Worm (Caenorhabditis elegans) whole organism, late embryonic: ENCODE data around the gene F11G11.14.

ENCODE experiments used
- C38D4.7 ChIP-seq: fragments of 200-800 bp; sonication (Bioruptor generic); optimal IDR thresholded peaks from 2 replicates; lab custom pipeline; 2018; ENCODE audit warnings: mild to moderate bottlenecking, missing genetic modification characterization, moderate library complexity, missing compliant biosample characterization
- K02D7.2 ChIP-seq: sonication (generic microtip); optimal IDR thresholded peaks from 2 replicates; lab custom pipeline; 2017; ENCODE audit warnings: mild to moderate bottlenecking, missing genetic modification characterization, missing compliant biosample characterization
- ceh-19 ChIP-seq: fragments of 200-800 bp; sonication (Bioruptor generic); optimal IDR thresholded peaks from 2 replicates; lab custom pipeline; 2018; ENCODE audit warnings: mild to moderate bottlenecking, missing genetic modification characterization, missing compliant biosample characterization
- hlh-8 ChIP-seq: sonication (generic microtip); optimal IDR thresholded peaks from 2 replicates; lab custom pipeline; 2016; ENCODE audit warnings: missing genotype, missing genetic modification characterization, missing compliant biosample characterization
- lin-11 ChIP-seq: fragments of 200-800 bp; sonication (Bioruptor generic); optimal IDR thresholded peaks from 2 replicates; lab custom pipeline; 2018; ENCODE audit warnings: mild to moderate bottlenecking, missing genetic modification characterization, missing compliant biosample characterization
- mec-3 ChIP-seq: sonication (generic microtip); optimal IDR thresholded peaks from 2 replicates; lab custom pipeline; 2016; ENCODE audit warnings: borderline replicate concordance, missing genetic modification characterization, missing compliant biosample characterization
- nhr-232 ChIP-seq: sonication (generic microtip); optimal IDR thresholded peaks from 2 replicates; lab custom pipeline; 2016; ENCODE audit warnings: missing genetic modification characterization, missing compliant biosample characterization
- pag-3 ChIP-seq: sonication (generic microtip); optimal IDR thresholded peaks from 2 replicates; lab custom pipeline; 2016; ENCODE audit warnings: missing compliant biosample characterization, missing genetic modification characterization, borderline replicate concordance
- ref-2 ChIP-seq: sonication (generic microtip); optimal IDR thresholded peaks from 2 replicates; lab custom pipeline; 2016; ENCODE audit warnings: missing genetic modification characterization, missing compliant biosample characterization
- tbx-2 ChIP-seq: sonication (generic microtip); optimal IDR thresholded peaks from 2 replicates; lab custom pipeline; 2016; ENCODE audit warnings: missing genetic modification characterization, missing compliant biosample characterization
- ttx-3 ChIP-seq: sonication (generic microtip); optimal IDR thresholded peaks from 2 replicates; lab custom pipeline; 2016; ENCODE audit warnings: missing genetic modification reagents, missing genetic modification characterization, missing compliant biosample characterization

DNA sequence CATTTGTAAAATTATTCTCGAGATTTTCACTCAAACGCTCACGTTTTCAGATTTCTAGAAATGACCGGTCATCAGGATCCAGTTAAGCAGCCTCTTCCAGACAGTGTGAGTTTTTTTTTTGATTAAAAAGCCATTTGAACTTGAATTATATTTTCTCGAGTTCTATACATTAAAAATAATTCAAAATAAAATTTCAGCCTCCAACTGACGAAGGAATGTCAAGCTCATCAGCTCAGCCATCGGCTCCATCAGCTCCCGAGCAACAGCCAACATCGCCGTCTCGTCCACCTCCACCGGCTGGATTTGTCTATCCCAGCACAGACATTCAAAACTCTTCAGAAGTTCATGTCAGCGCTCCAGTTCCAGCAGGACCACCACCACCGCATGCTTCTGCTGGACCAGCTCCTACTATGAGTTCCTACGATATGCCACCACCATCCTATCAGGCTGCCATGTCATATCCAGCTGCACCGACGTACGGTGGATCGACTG, 5.6 kb upstream of the F11G11.14 start, which contains the start of gene F11G11.5:
- TF ChIP-seq ceh-19 (GFP tag; lab: Kevin White, UChicago) (no peak), tbx-2 (tag; lab: Kevin White, UChicago) (no peak), C38D4.7 (GFP tag; lab: Kevin White, UChicago) (no peak), nhr-232 (no peak), pag-3 (no peak), ref-2 (tag; lab: Kevin White, UChicago) (no peak), K02D7.2 (no peak), ttx-3 (tag; lab: Kevin White, UChicago) (no peak), mec-3 (tag; lab: Kevin White, UChicago) (no peak), hlh-8 (tag; lab: Kevin White, UChicago) (no peak), lin-11 (tag; lab: Kevin White, UChicago) (no peak)
